Worm (Caenorhabditis elegans) whole organism, L4/young adult: Measurements from ENCODE around the gene ddi-1.

ENCODE experiments used
- W03F9.2 ChIP-seq: fragments of 150-350 bp; optimal IDR thresholded peaks from 2 replicates; lab custom pipeline; 2014; ENCODE audit warnings: missing biosample characterization, missing genetic modification characterization
- him-1 ChIP-seq: sonication (generic microtip); optimal IDR thresholded peaks from 2 replicates; lab custom pipeline; 2016; ENCODE audit warnings: missing genotype, missing genetic modification reagents, missing genetic modification characterization, missing compliant biosample characterization

DNA sequence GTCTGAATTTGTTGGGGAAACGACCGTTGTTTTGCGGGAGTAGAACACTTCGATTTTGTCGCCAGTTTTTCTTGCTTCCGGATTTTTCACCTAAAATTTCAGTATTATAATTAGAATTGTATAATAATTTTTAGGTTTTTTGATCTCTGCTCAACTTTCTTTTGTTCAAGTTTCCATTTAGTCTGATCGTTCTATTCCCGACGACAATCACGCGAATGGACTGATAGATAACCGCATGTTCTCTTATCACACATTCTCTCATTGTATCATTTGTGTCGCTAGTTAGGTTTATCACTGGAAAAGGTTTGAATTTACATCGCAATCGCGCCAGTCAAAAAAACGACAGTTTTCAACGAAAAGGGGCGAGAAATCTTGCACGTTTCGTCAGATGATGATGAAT lies 32.2 kb downstream of the ddi-1 start:
- TF ChIP-seq him-1, result no peak
- TF ChIP-seq W03F9.2, result no peak
